Fruit fly (Drosophila melanogaster) whole organism, prepupa: ENCODE data around the gene CG12231.

Experiments
- Blimp-1 ChIP-seq: fragments of 200-800 bp; sonication (Bioruptor generic); optimal IDR thresholded peaks from 3 replicates; lab custom pipeline; 2017; ENCODE audit warnings: missing biosample characterization, missing genetic modification characterization, mild to moderate bottlenecking, moderate library complexity, missing genetic modification reagents
- CG10631 ChIP-seq: fragments of 200-800 bp; sonication (Bioruptor generic); optimal IDR thresholded peaks from 2 replicates; lab custom pipeline; 2016; ENCODE audit warnings: missing biosample characterization, missing genetic modification characterization
- CG10669 ChIP-seq: fragments of 200-800 bp; sonication (Bioruptor generic); optimal IDR thresholded peaks from 3 replicates; lab custom pipeline; 2018; ENCODE audit warnings: missing biosample characterization, mild to moderate bottlenecking, missing genetic modification characterization, moderate library complexity
- CG11902 ChIP-seq: fragments of 200-800 bp; sonication (Bioruptor generic); optimal IDR thresholded peaks from 3 replicates; lab custom pipeline; 2016; ENCODE audit warnings: missing biosample characterization, missing genetic modification characterization
- CG15336 ChIP-seq: fragments of 200-800 bp; sonication (Bioruptor generic); IDR thresholded peaks from 2 replicates; pipeline ENCODE4 v1.3.6; 2022; ENCODE audit warnings: missing biosample characterization, missing genetic modification characterization
- CG16779 ChIP-seq: fragments of 200-800 bp; sonication (Bioruptor generic); optimal IDR thresholded peaks from 3 replicates; lab custom pipeline; 2017; ENCODE audit warnings: missing biosample characterization, mild to moderate bottlenecking, missing genetic modification characterization
- CG3032 ChIP-seq: fragments of 200-800 bp; optimal IDR thresholded peaks from 2 replicates; lab custom pipeline; 2019; ENCODE audit warnings: missing biosample characterization, mild to moderate bottlenecking, missing genetic modification characterization, moderate library complexity
- CG31627 ChIP-seq: fragments of 200-800 bp; sonication (Bioruptor generic); optimal IDR thresholded peaks from 3 replicates; lab custom pipeline; 2016; ENCODE audit warnings: missing biosample characterization, missing genetic modification characterization
- CG32006 ChIP-seq: fragments of 200-800 bp; sonication (Bioruptor generic); optimal IDR thresholded peaks from 3 replicates; lab custom pipeline; 2017; ENCODE audit warnings: missing biosample characterization, mild to moderate bottlenecking, missing genetic modification characterization
- CG34406 ChIP-seq: fragments of 200-800 bp; sonication (Bioruptor generic); optimal IDR thresholded peaks from 3 replicates; lab custom pipeline; 2016; ENCODE audit warnings: missing biosample characterization, missing genetic modification characterization
- CG3919 ChIP-seq: fragments of 200-800 bp; sonication (Bioruptor generic); optimal IDR thresholded peaks from 3 replicates; lab custom pipeline; 2016; ENCODE audit warnings: missing biosample characterization, missing genetic modification characterization
- CG4318 ChIP-seq: fragments of 200-800 bp; sonication (Bioruptor generic); optimal IDR thresholded peaks from 3 replicates; lab custom pipeline; 2017; ENCODE audit warnings: missing biosample characterization, mild to moderate bottlenecking, missing genetic modification characterization
- CG6163 ChIP-seq: fragments of 200-800 bp; sonication (Bioruptor generic); IDR thresholded peaks from 3 replicates; pipeline ENCODE4 v1.3.6; 2022; ENCODE audit warnings: missing biosample characterization, missing genetic modification characterization
- CG6276 ChIP-seq: fragments of 200-800 bp; sonication (Bioruptor generic); optimal IDR thresholded peaks from 2 replicates; lab custom pipeline; 2017; ENCODE audit warnings: missing biosample characterization, mild to moderate bottlenecking, missing genetic modification characterization
- CG6792 ChIP-seq: fragments of 200-800 bp; sonication (Bioruptor generic); optimal IDR thresholded peaks from 3 replicates; lab custom pipeline; 2016; ENCODE audit warnings: missing biosample characterization, missing genetic modification characterization
- CG6808 ChIP-seq: fragments of 200-800 bp; sonication (Bioruptor generic); optimal IDR thresholded peaks from 3 replicates; lab custom pipeline; 2017; ENCODE audit warnings: missing biosample characterization, missing genetic modification characterization, mild to moderate bottlenecking, moderate library complexity, missing genetic modification reagents
- CG6854 ChIP-seq: fragments of 200-800 bp; sonication (Bioruptor generic); optimal IDR thresholded peaks from 2 replicates; lab custom pipeline; 2017; ENCODE audit warnings: missing biosample characterization, mild to moderate bottlenecking, missing genetic modification characterization
- CG8119 ChIP-seq: fragments of 200-800 bp; sonication (Bioruptor generic); IDR thresholded peaks from 3 replicates; pipeline ENCODE4 v1.3.6; 2022; ENCODE audit warnings: missing biosample characterization, missing genetic modification characterization
- CG8319 ChIP-seq: fragments of 200-800 bp; sonication (Bioruptor generic); optimal IDR thresholded peaks from 3 replicates; lab custom pipeline; 2016; ENCODE audit warnings: missing biosample characterization, missing genetic modification characterization
- CG8632 ChIP-seq: fragments of 200-800 bp; sonication (Bioruptor generic); optimal IDR thresholded peaks from 3 replicates; lab custom pipeline; 2016; ENCODE audit warnings: missing biosample characterization, missing genetic modification characterization
- Eip75B ChIP-seq: fragments of 200-800 bp; sonication (Bioruptor generic); optimal IDR thresholded peaks from 3 replicates; lab custom pipeline; 2016; ENCODE audit warnings: missing biosample characterization, missing genetic modification characterization
- Eip78C ChIP-seq: fragments of 200-800 bp; sonication (Bioruptor generic); peaks from one replicate; lab custom pipeline; 2016; ENCODE audit warnings: missing biosample characterization, missing genetic modification characterization
- Ets96B ChIP-seq: fragments of 200-800 bp; optimal IDR thresholded peaks from 2 replicates; lab custom pipeline; 2019; ENCODE audit warnings: missing biosample characterization, mild to moderate bottlenecking, missing genetic modification characterization, moderate library complexity
- Gug ChIP-seq: fragments of 200-800 bp; sonication (Bioruptor generic); IDR thresholded peaks from 2 replicates; pipeline ENCODE4 v1.3.6; 2022; ENCODE audit warnings: missing biosample characterization, missing genetic modification characterization
- Hr38 ChIP-seq: sonication (Bioruptor generic); optimal IDR thresholded peaks from 2 replicates; lab custom pipeline; 2016; ENCODE audit warnings: missing biosample characterization, missing genetic modification characterization
- Hr39 ChIP-seq: fragments of 200-800 bp; sonication (Bioruptor generic); optimal IDR thresholded peaks from 2 replicates; lab custom pipeline; 2016; ENCODE audit warnings: missing biosample characterization, missing genetic modification characterization
- Hr4 ChIP-seq: fragments of 200-800 bp; sonication (Bioruptor generic); optimal IDR thresholded peaks from 3 replicates; lab custom pipeline; 2016; ENCODE audit warnings: missing biosample characterization, missing genetic modification characterization
- Lpt ChIP-seq: fragments of 200-800 bp; sonication (Bioruptor generic); optimal IDR thresholded peaks from 3 replicates; lab custom pipeline; 2016; ENCODE audit warnings: missing biosample characterization, missing genetic modification characterization
- Smox ChIP-seq: fragments of 200-800 bp; sonication (Bioruptor generic); optimal IDR thresholded peaks from 3 replicates; lab custom pipeline; 2016; ENCODE audit warnings: missing biosample characterization, missing genetic modification characterization
- Sox102F ChIP-seq: fragments of 200-800 bp; sonication (Bioruptor generic); optimal IDR thresholded peaks from 2 replicates; lab custom pipeline; 2016; ENCODE audit warnings: missing biosample characterization, mild to moderate bottlenecking, missing genetic modification characterization
- Sox14 ChIP-seq: fragments of 200-800 bp; sonication (Bioruptor generic); optimal IDR thresholded peaks from 3 replicates; lab custom pipeline; 2016; ENCODE audit warnings: missing biosample characterization, missing genetic modification characterization
- achi ChIP-seq: fragments of 200-800 bp; sonication (Bioruptor generic); optimal IDR thresholded peaks from 3 replicates; lab custom pipeline; 2016; ENCODE audit warnings: missing biosample characterization, missing genetic modification characterization
- acj6 ChIP-seq: fragments of 200-800 bp; sonication (Bioruptor generic); optimal IDR thresholded peaks from 3 replicates; lab custom pipeline; 2016; ENCODE audit warnings: missing biosample characterization, missing genetic modification characterization
- cyc ChIP-seq: fragments of 200-800 bp; sonication (Bioruptor generic); optimal IDR thresholded peaks from 3 replicates; lab custom pipeline; 2016; ENCODE audit warnings: missing biosample characterization, missing genetic modification characterization
- dac ChIP-seq: fragments of 200-800 bp; sonication (Bioruptor generic); optimal IDR thresholded peaks from 2 replicates; lab custom pipeline; 2017; ENCODE audit warnings: missing biosample characterization, mild to moderate bottlenecking, missing genetic modification characterization
- dsx ChIP-seq: fragments of 200-800 bp; optimal IDR thresholded peaks from 3 replicates; lab custom pipeline; 2019; ENCODE audit warnings: missing biosample characterization, mild to moderate bottlenecking, missing genetic modification characterization, moderate library complexity; ENCODE audit not compliant: poor library complexity, severe bottlenecking
- eg ChIP-seq: fragments of 200-800 bp; sonication (Bioruptor generic); IDR thresholded peaks from 3 replicates; pipeline ENCODE4 v1.3.6; 2022; ENCODE audit warnings: missing biosample characterization, missing genetic modification characterization
- esn ChIP-seq: fragments of 200-800 bp; sonication (Bioruptor generic); optimal IDR thresholded peaks from 2 replicates; lab custom pipeline; 2016; ENCODE audit warnings: missing biosample characterization, mild to moderate bottlenecking, missing genetic modification characterization, moderate library complexity
- fd59A ChIP-seq: fragments of 200-800 bp; sonication (Bioruptor generic); optimal IDR thresholded peaks from 2 replicates; lab custom pipeline; 2017; ENCODE audit warnings: missing biosample characterization, mild to moderate bottlenecking, missing genetic modification characterization, missing genetic modification reagents
- fd85E ChIP-seq: fragments of 200-800 bp; sonication (Bioruptor generic); optimal IDR thresholded peaks from 3 replicates; lab custom pipeline; 2016; ENCODE audit warnings: missing biosample characterization, missing genetic modification characterization
- fkh ChIP-seq: fragments of 200-800 bp; sonication (Bioruptor generic); optimal IDR thresholded peaks from 3 replicates; lab custom pipeline; 2017; ENCODE audit warnings: missing biosample characterization, mild to moderate bottlenecking, missing genetic modification characterization, moderate library complexity
- lz ChIP-seq: fragments of 200-800 bp; sonication (Bioruptor generic); optimal IDR thresholded peaks from 3 replicates; lab custom pipeline; 2016; ENCODE audit warnings: missing biosample characterization, missing genetic modification characterization
- net ChIP-seq: fragments of 200-800 bp; sonication (Bioruptor generic); optimal IDR thresholded peaks from 3 replicates; lab custom pipeline; 2016; ENCODE audit warnings: missing biosample characterization, missing genetic modification characterization
- pdm3 ChIP-seq: fragments of 200-800 bp; sonication (Bioruptor generic); optimal IDR thresholded peaks from 3 replicates; lab custom pipeline; 2016; ENCODE audit warnings: missing biosample characterization, missing genetic modification characterization
- salr ChIP-seq, 2 experiments: fragments of 200-800 bp; sonication (Bioruptor generic); optimal IDR thresholded peaks; 3 replicates each; lab custom pipeline; 2016 to 2018; ENCODE audit warnings: missing biosample characterization in 2 of 2, missing genetic modification characterization in 2 of 2, mild to moderate bottlenecking in 1 of 2
- spab ChIP-seq: fragments of 200-800 bp; sonication (Bioruptor generic); optimal IDR thresholded peaks from 2 replicates; lab custom pipeline; 2017; ENCODE audit warnings: missing biosample characterization, mild to moderate bottlenecking, missing genetic modification characterization, missing genetic modification reagents
- ss ChIP-seq, 2 experiments: fragments of 200-800 bp; sonication (Bioruptor generic); optimal IDR thresholded peaks; 2 replicates in 1 of 2; 3 replicates in 1 of 2; lab custom pipeline; 2017 to 2018; ENCODE audit warnings: mild to moderate bottlenecking in 2 of 2, missing biosample characterization in 2 of 2, missing genetic modification characterization in 2 of 2, moderate library complexity in 1 of 2
- svp ChIP-seq: fragments of 200-800 bp; sonication (Bioruptor generic); peaks from one replicate; lab custom pipeline; 2016; ENCODE audit warnings: missing biosample characterization, missing genetic modification characterization
- topi ChIP-seq: fragments of 200-800 bp; sonication (Bioruptor generic); optimal IDR thresholded peaks from 3 replicates; lab custom pipeline; 2016; ENCODE audit warnings: missing biosample characterization, missing genetic modification characterization

Gene CG12231

dm6 chrX:19573687-19574086 lies 42.1 kb upstream of the CG12231 start:
- no peak for TF ChIP-seq CG8319 (GFP tag; lab: Kevin White, UChicago)
- TF ChIP-seq CG6276, result no peak
- TF ChIP-seq Smox (GFP tag; lab: Kevin White, UChicago), result no peak
- TF ChIP-seq Sox102F (GFP tag; lab: Kevin White, UChicago), result no peak

dm6 chrX:19565714-19566316 lies 34.3 kb upstream of the CG12231 start, which contains the start of the genes Grip84 and car:
Gene Grip84 (minus strand): TSS chrX:19565764.
Gene car (plus strand): TSS chrX:19566019.
- TF ChIP-seq cyc (GFP tag; lab: Kevin White, UChicago) (peak; percentile 58), CG8632 (GFP tag; lab: Kevin White, UChicago) (no peak), fkh (GFP tag; lab: Kevin White, UChicago) (no peak), Gug (GFP tag; lab: Robert Waterston, UW) (peak; percentile 63), CG6854 (GFP tag; lab: Kevin White, UChicago) (no peak), fd59A (GFP tag; lab: Kevin White, UChicago) (peak; percentile 31), dac (GFP tag; lab: Kevin White, UChicago) (peak; percentile 41), CG6792 (no peak), CG10631 (GFP tag; lab: Kevin White, UChicago) (no peak), CG16779 (tag; lab: Kevin White, UChicago) (no peak), svp (GFP tag; lab: Kevin White, UChicago) (no peak), Eip78C (GFP tag; lab: Kevin White, UChicago) (peak; percentile 90), Hr4 (peak; percentile 69), CG6163 (GFP tag; lab: Robert Waterston, UW) (0 out of 3 replicates have a peak, but pooled peaks have one; percentile 48), fd85E (GFP tag; lab: Kevin White, UChicago) (no peak), pdm3 (GFP tag; lab: Kevin White, UChicago) (no peak), CG34406 (GFP tag; lab: Kevin White, UChicago) (peak; percentile 27), Hr39 (GFP tag; lab: Kevin White, UChicago) (peak; percentile 53), salr (GFP tag; optimal IDR thresholded peaks at IDR 0.05; lab: Kevin White, UChicago) (no peak), topi (GFP tag; lab: Kevin White, UChicago) (no peak), dsx (GFP tag; lab: Kevin White, UChicago) (no peak), lz (GFP tag; lab: Kevin White, UChicago) (peak; percentile 49), Ets96B (peak; percentile 51), achi (GFP tag; lab: Kevin White, UChicago) (peak; percentile 49), CG3919 (GFP tag; lab: Kevin White, UChicago) (no peak), Sox102F (GFP tag; lab: Kevin White, UChicago) (no peak), esn (peak; percentile 61), CG10669 (GFP tag; lab: Kevin White, UChicago) (no peak), CG8119 (GFP tag; lab: Robert Waterston, UW) (no peak), spab (no peak), CG6276 (no peak), Eip75B (GFP tag; lab: Kevin White, UChicago) (no peak), eg (GFP tag; lab: Robert Waterston, UW) (peak; percentile 66), acj6 (GFP tag; lab: Kevin White, UChicago) (no peak), CG31627 (peak; percentile 54), CG4318 (GFP tag; lab: Kevin White, UChicago) (no peak), CG15336 (GFP tag; lab: Robert Waterston, UW) (no peak; the same call in 1 of the 2 replicates), CG6808 (GFP tag; lab: Kevin White, UChicago) (no peak), CG3032 (peak; percentile 73), ss (GFP tag; optimal IDR thresholded peaks at IDR 0.05; lab: Kevin White, UChicago) (no peak), Lpt (GFP tag; lab: Kevin White, UChicago) (no peak), CG8319 (GFP tag; lab: Kevin White, UChicago) (no peak), CG11902 (GFP tag; lab: Kevin White, UChicago) (peak; percentile 28), CG32006 (GFP tag; lab: Kevin White, UChicago) (no peak), Hr38 (GFP tag; lab: Kevin White, UChicago) (no peak), Sox14 (no peak), net (GFP tag; lab: Kevin White, UChicago) (no peak), Blimp-1 (GFP tag; lab: Kevin White, UChicago) (no peak), Smox (GFP tag; lab: Kevin White, UChicago) (no peak)
